Worm (Caenorhabditis elegans): ENCODE measurements around the gene C07D8.5.
"Not testable (repeated sequence)": the region's sequence is repeated elsewhere in the genome, so short reads cannot be mapped to it uniquely, and the experiment has no call there.

Gene C07D8.5

ce11 chrX:7320115-7320711 is 23.6 kb upstream of the C07D8.5 start, which contains the start of gene spp-5:
spp-5 (minus strand) TSS chrX:7320354.
- TF ChIP-seq him-1 (tag; optimal IDR thresholded peaks at IDR 0.05) (no peak), W03F9.2 (tag; optimal IDR thresholded peaks at IDR 0.05) (peak; percentile 18), dao-5 (tag; optimal IDR thresholded peaks at IDR 0.05) (no peak)

DNA sequence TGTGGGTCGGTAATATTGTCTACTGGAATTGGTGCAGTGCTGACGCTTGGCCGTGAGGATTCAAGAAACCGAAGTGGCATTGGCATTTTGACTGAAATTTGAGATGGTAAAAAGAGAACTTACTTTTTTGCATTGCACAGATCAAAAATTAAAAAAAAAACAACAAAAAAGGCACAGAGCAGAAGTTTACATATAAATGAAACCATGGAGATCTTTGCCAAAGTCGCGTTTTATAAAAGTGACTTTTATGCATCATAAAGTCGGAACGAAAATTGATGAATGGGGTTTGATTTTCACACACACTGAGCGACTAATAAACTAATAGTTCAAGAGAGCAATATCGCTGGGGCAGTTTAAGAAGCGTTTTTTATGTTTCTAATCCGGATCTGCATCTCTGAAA is 21.5 kb upstream of the C07D8.5 start, which contains the start of gene T08A9.13:
TSS of gene T08A9.13 (minus strand) at position 101 of the 400 bp plus-strand sequence.
- no peak for TF ChIP-seq W03F9.2 (tag; optimal IDR thresholded peaks at IDR 0.05)
- TF ChIP-seq dao-5 (tag; optimal IDR thresholded peaks at IDR 0.05) = no peak
- no peak for TF ChIP-seq him-1 (tag; optimal IDR thresholded peaks at IDR 0.05)

DNA sequence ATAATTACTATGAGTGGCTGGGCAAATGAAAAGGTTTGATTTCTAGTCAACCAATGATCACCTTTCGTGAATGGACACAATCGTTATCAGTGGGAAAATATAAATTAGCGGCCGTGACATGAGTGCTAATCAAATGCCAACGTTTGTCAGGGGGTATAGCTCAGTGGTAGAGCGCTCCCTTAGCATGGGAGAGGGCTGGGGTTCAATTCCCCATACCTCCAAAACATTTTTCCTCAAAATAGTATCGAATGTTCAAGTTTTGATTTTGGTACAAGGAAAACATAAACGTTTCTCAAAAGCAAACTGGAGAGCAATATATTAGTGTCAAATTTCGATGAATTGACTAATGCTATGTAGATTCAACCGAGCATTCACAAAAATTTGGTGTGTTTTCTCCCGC is 20.2 kb upstream of the C07D8.5 start:
- TF ChIP-seq W03F9.2 (tag; optimal IDR thresholded peaks at IDR 0.05) (no peak), dao-5 (tag; optimal IDR thresholded peaks at IDR 0.05) (peak; percentile 48), him-1 (tag; optimal IDR thresholded peaks at IDR 0.05) (no peak)

- TF ChIP-seq W03F9.2 (tag; optimal IDR thresholded peaks at IDR 0.05) = no peak
- TF ChIP-seq dao-5 (tag; optimal IDR thresholded peaks at IDR 0.05) = no peak
- TF ChIP-seq him-1 (tag; optimal IDR thresholded peaks at IDR 0.05) = peak; percentile 36
These were observed 16.7 kb upstream of the C07D8.5 start, which contains the start of gene sng-1 for ce11 chrX:7326967-7327651. sng-1 (plus strand) TSS chrX:7327601.

DNA sequence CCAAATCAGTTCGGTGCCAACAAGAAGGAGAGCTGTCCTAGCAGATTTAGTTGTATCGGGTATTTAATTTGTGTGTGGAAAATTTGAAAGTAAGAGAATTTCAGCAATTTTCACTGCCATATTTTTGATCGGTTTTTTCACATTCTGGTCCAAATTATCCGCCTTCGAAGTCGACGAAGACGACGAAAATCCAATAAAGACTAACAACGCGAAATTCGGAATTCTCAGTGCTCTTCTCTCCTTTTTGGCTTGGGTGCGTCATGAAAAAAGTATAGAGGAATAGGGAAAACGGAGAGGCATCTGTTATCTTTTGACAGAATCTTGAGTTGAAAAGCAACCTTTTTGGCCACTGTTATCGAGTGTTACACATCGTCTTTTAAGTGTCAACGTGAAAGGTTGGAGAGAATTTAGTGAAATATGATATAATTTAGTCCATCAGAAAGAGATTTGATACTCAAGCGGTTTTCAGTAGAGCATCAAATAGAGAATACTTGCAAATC is 15.7 kb upstream of the C07D8.5 start:
- TF ChIP-seq dao-5 (tag; optimal IDR thresholded peaks at IDR 0.05) (no peak), him-1 (tag; optimal IDR thresholded peaks at IDR 0.05) (no peak), W03F9.2 (tag; optimal IDR thresholded peaks at IDR 0.05) (no peak)

ce11 chrX:7329601-7330000 is 14.2 kb upstream of the C07D8.5 start, which contains the start of gene ttr-59:
ttr-59 (plus strand) TSS chrX:7329818.
- TF ChIP-seq him-1 (tag; optimal IDR thresholded peaks at IDR 0.05) (no peak), W03F9.2 (tag; optimal IDR thresholded peaks at IDR 0.05) (no peak), dao-5 (tag; optimal IDR thresholded peaks at IDR 0.05) (no peak)

DNA sequence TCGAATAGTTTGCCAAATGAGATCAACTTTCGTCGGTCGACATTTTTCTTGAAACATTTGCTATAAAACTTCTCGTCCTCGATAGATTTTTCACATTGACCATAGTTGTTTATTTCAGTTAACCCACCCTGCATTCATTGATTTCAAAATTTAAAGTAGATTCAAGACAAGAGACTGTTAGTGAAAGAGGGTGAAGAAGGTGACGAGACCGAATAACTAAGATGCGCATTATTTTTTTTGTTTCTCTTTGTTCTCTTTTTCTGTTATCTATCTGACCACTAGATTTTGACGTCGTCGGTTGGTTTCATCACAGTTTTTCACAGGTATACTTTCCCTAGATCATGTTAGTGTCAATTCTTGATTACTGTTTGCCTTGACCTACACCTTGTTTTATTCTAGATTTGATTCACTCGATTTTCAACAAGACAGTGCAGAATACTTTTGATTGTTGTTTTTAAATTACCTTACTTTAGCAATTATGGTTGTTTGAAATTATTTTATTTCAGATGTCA is 13.1 kb upstream of the C07D8.5 start, which contains the start of gene ttr-30:
TSS of gene ttr-30 (plus strand) at position 265 of the 512 bp plus-strand sequence.
- TF ChIP-seq him-1 (tag; optimal IDR thresholded peaks at IDR 0.05) = no peak
- no peak for TF ChIP-seq W03F9.2 (tag; optimal IDR thresholded peaks at IDR 0.05)
- no peak for TF ChIP-seq dao-5 (tag; optimal IDR thresholded peaks at IDR 0.05)

ce11 chrX:7334302-7334724 is 9.5 kb upstream of the C07D8.5 start, which contains the start of gene epg-7:
epg-7 (plus strand) TSS chrX:7334714.
- TF ChIP-seq him-1 (tag; optimal IDR thresholded peaks at IDR 0.05) (peak; percentile 82), dao-5 (tag; optimal IDR thresholded peaks at IDR 0.05) (no peak), W03F9.2 (tag; optimal IDR thresholded peaks at IDR 0.05) (peak; percentile 59)

- TF ChIP-seq dao-5 (tag; optimal IDR thresholded peaks at IDR 0.05) (no peak), W03F9.2 (tag; optimal IDR thresholded peaks at IDR 0.05) (no peak)
These were observed 3.5 kb upstream of the C07D8.5 start for ce11 chrX:7340394-7340793.

DNA sequence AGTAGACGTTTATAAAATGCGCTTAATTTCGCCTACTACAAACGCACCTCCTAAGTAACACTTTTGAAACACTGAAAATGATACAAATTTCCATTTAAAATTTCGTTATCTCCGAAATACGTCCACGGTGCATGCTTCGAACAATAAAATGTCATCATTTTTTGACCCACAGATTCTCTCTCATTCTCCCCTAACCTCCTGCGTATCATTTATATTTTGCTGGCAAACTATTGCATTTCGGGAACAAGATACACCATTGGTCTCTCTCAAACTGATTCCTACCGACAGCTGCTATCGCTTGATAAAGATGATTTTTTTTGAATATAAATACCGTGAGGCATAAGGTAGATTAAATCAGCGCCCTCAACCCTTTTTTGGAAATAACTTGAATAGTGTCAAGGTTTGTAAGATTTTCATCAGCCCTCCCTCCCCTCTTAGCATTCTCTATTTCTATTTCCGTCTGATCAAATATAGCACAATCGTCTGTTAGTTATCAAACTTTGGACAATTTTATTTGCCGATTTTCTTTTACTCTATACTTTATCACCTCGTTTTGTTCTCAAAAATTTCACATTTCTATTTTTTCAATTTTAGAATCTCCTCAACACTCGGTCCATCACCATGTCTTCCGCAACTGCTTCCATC is 2.8 kb upstream of the C07D8.5 start, which contains the start of gene C07D8.6:
TSS of gene C07D8.6 (plus strand) at position 595 of the 645 bp plus-strand sequence.
- peak; percentile 66 for TF ChIP-seq W03F9.2 (tag; optimal IDR thresholded peaks at IDR 0.05)
- TF ChIP-seq dao-5 (tag; optimal IDR thresholded peaks at IDR 0.05) = no peak

DNA sequence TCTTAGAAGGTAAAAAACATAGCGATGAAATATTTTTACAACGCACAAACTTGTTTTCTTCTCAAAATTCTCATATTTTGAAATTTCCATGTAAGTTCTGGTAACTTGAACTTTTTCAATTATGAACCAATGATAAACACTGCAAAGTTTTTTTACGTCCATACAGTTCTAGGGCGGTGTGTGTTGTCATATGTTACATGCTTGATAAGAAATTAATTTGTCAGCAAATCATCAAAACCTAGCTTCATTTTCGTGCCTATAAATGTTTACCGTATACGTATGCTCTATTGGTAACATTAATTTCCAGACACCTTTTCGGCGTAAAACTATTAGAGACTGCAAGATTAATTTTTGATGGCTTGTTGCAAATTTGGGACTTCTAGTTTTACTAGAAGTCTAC is 629 bp upstream of the C07D8.5 start:
- no peak for TF ChIP-seq him-1 (tag; optimal IDR thresholded peaks at IDR 0.05)
- no peak for TF ChIP-seq dao-5 (tag; optimal IDR thresholded peaks at IDR 0.05)
- no peak for TF ChIP-seq W03F9.2 (tag; optimal IDR thresholded peaks at IDR 0.05)

DNA sequence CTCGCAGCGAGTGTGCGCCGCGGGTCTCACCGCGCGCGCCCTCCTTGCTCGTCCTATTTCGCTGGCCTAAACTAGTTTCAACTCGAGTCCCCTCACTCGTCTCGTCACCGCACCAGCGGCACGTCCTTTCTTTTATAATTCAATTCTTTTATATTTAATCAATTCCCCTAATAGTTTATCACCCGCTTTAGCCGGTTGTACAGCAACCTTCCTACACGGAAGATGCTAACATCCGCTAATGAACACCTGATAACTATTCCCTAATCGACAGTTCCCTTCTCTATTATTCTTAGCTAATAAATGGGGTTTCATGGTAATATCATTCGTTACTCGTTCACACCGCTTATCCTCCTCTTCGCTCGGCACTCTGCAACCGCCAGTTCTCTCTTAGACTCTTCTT is 21.4 kb downstream of the C07D8.5 start, which contains the start of gene C56G3.2:
TSS of gene C56G3.2 (plus strand) at position 301 of the 400 bp plus-strand sequence.
- TF ChIP-seq W03F9.2, dao-5, him-1 (tag; optimal IDR thresholded peaks at IDR 0.05): not testable (repeated sequence)

DNA sequence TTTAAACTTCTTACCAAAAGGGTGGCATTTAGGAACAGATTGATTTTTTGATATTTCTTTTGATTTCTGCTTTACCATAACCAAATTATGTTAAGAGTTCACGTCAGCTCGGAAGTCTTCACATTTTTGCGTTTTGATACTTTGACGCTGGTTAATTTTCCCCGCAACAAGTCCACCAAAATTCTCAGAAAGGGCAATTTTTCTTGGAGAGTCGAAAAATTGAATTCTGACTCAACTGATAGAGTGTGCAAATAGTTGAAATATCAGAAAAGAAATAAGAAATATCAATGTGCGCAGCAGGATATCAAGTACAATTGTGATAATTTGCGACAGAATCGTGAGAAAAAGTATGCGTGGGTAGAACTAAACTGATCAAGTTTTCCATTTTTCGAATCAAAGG is 25.9 kb downstream of the C07D8.5 start:
- TF ChIP-seq W03F9.2 (tag; optimal IDR thresholded peaks at IDR 0.05) (no peak), dao-5 (tag; optimal IDR thresholded peaks at IDR 0.05) (no peak), him-1 (tag; optimal IDR thresholded peaks at IDR 0.05) (no peak)
